Worm (Caenorhabditis elegans) whole organism, L4 larva: ENCODE data around the gene B0336.12.

Source experiments
- D1046.2 ChIP-seq: fragments of 200-800 bp; sonication (Bioruptor generic); IDR thresholded peaks from 2 replicates; pipeline ENCODE4 v1.3.6; 2022; ENCODE audit warnings: missing genetic modification characterization, missing compliant biosample characterization
- F26F4.8 ChIP-seq: fragments of 200-800 bp; sonication (Bioruptor generic); conservative IDR thresholded peaks from 2 replicates; pipeline ENCODE4 v1.3.6; 2022; ENCODE audit warnings: missing genetic modification characterization, missing compliant biosample characterization
- T26A8.4 ChIP-seq: fragments of 200-800 bp; sonication (Bioruptor generic); IDR thresholded peaks from 2 replicates; pipeline ENCODE4 v1.3.6; 2022; ENCODE audit warnings: missing genetic modification characterization, missing compliant biosample characterization
- Y105C5A.15 ChIP-seq: fragments of 200-800 bp; sonication (Bioruptor generic); IDR thresholded peaks from 2 replicates; pipeline ENCODE4 v1.3.6; 2022; ENCODE audit warnings: missing genetic modification characterization, missing compliant biosample characterization
- Y48G9A.11 ChIP-seq: fragments of 200-800 bp; sonication (Bioruptor generic); IDR thresholded peaks from 2 replicates; pipeline ENCODE4 v1.3.6; 2022; ENCODE audit warnings: missing genetic modification reagents, missing genetic modification characterization, missing compliant biosample characterization
- aha-1 ChIP-seq: fragments of 150-350 bp; peaks from one replicate; lab custom pipeline; 2014; ENCODE audit warnings: missing biosample characterization, missing genetic modification characterization
- ama-1 ChIP-seq: fragments of 150-350 bp; optimal IDR thresholded peaks from 2 replicates; lab custom pipeline; 2014; ENCODE audit warnings: inconsistent platforms, mixed read lengths
- arid-1 ChIP-seq: fragments of 200-800 bp; sonication (Bioruptor generic); conservative IDR thresholded peaks from 2 replicates; pipeline ENCODE4 v1.3.6; 2022; ENCODE audit warnings: missing genetic modification reagents, missing genetic modification characterization, missing compliant biosample characterization
- ceh-44 ChIP-seq: fragments of 200-800 bp; sonication (Bioruptor generic); IDR thresholded peaks from 2 replicates; pipeline ENCODE4 v1.3.6; 2022; ENCODE audit warnings: missing genetic modification reagents, missing genetic modification characterization, missing compliant biosample characterization
- daf-16 ChIP-seq, 3 experiments: sonication (generic microtip); optimal IDR thresholded peaks; 2 replicates each; lab custom pipeline; 2016 to 2017; ENCODE audit warnings: missing genetic modification characterization in 3 of 3, missing genetic modification reagents in 3 of 3, mild to moderate bottlenecking in 2 of 3, missing compliant biosample characterization in 2 of 3, missing biosample characterization in 1 of 3, moderate library complexity in 1 of 3
- daf-8 ChIP-seq: fragments of 200-800 bp; sonication (Bioruptor generic); IDR thresholded peaks from 2 replicates; pipeline ENCODE4 v1.3.6; 2022; ENCODE audit warnings: missing genetic modification characterization, missing compliant biosample characterization
- dmd-6 ChIP-seq: fragments of 200-800 bp; sonication (Bioruptor generic); IDR thresholded peaks from 2 replicates; pipeline ENCODE4 v1.3.6; 2022; ENCODE audit warnings: missing genetic modification reagents, missing genetic modification characterization, missing compliant biosample characterization
- dmd-9 ChIP-seq: fragments of 200-800 bp; sonication (Bioruptor generic); IDR thresholded peaks from 2 replicates; pipeline ENCODE4 v1.3.6; 2022; ENCODE audit warnings: missing genetic modification reagents, missing genetic modification characterization, missing compliant biosample characterization
- dve-1 ChIP-seq: sonication (generic microtip); optimal IDR thresholded peaks from 2 replicates; lab custom pipeline; 2017; ENCODE audit warnings: antibody characterized with exemption, mild to moderate bottlenecking, missing genetic modification characterization, missing compliant biosample characterization; ENCODE audit not compliant: insufficient read depth
- gei-8 ChIP-seq: fragments of 200-800 bp; sonication (Bioruptor generic); optimal IDR thresholded peaks from 2 replicates; lab custom pipeline; 2018; ENCODE audit warnings: mild to moderate bottlenecking, missing genetic modification characterization, missing compliant biosample characterization
- hif-1 ChIP-seq, 2 experiments: sonication (generic microtip); optimal IDR thresholded peaks; 2 replicates each; lab custom pipeline; 2016 to 2017; ENCODE audit warnings: missing compliant biosample characterization in 2 of 2, missing genetic modification characterization in 2 of 2, missing genetic modification reagents in 2 of 2, missing genotype in 2 of 2, mild to moderate bottlenecking in 1 of 2
- hlh-11 ChIP-seq: fragments of 200-800 bp; sonication (Bioruptor generic); optimal IDR thresholded peaks from 2 replicates; lab custom pipeline; 2018; ENCODE audit warnings: mild to moderate bottlenecking, missing genetic modification characterization, missing compliant biosample characterization
- hmg-1.1 ChIP-seq: fragments of 200-800 bp; sonication (Bioruptor generic); IDR thresholded peaks from 2 replicates; pipeline ENCODE4 v1.3.6; 2022; ENCODE audit warnings: missing genetic modification reagents, missing genetic modification characterization, missing compliant biosample characterization
- lin-29 ChIP-seq: fragments of 200-800 bp; sonication (Bioruptor generic); IDR thresholded peaks from 2 replicates; pipeline ENCODE4 v1.3.6; 2022; ENCODE audit warnings: missing genetic modification reagents, missing genetic modification characterization, missing compliant biosample characterization
- lin-39 ChIP-seq: fragments of 150-350 bp; optimal IDR thresholded peaks from 2 replicates; lab custom pipeline; 2014; ENCODE audit warnings: missing biosample characterization, missing genetic modification reagents, missing genetic modification characterization
- lir-3 ChIP-seq: sonication (generic microtip); optimal IDR thresholded peaks from 2 replicates; lab custom pipeline; 2016; ENCODE audit warnings: mild to moderate bottlenecking, missing genetic modification characterization, missing compliant biosample characterization
- mdt-29 ChIP-seq: fragments of 200-800 bp; sonication (Bioruptor generic); IDR thresholded peaks from 2 replicates; pipeline ENCODE4 v1.3.6; 2022; ENCODE audit warnings: missing genetic modification reagents, missing genetic modification characterization, missing compliant biosample characterization
- mep-1 ChIP-seq: fragments of 150-350 bp; sonication (generic microtip); optimal IDR thresholded peaks from 3 replicates; lab custom pipeline; 2014; ENCODE audit warnings: missing biosample characterization, missing genetic modification characterization
- nhr-237 ChIP-seq: sonication (generic microtip); optimal IDR thresholded peaks from 2 replicates; lab custom pipeline; 2017; ENCODE audit warnings: missing biosample characterization, missing genetic modification characterization
- nhr-28 ChIP-seq: fragments of 150-350 bp; optimal IDR thresholded peaks from 2 replicates; lab custom pipeline; 2014; ENCODE audit warnings: missing biosample characterization, missing genetic modification characterization
- nhr-77 ChIP-seq: fragments of 150-350 bp; optimal IDR thresholded peaks from 2 replicates; lab custom pipeline; 2014; ENCODE audit warnings: missing biosample characterization, missing genetic modification characterization
- php-3 ChIP-seq: fragments of 200-800 bp; sonication (Bioruptor generic); IDR thresholded peaks from 2 replicates; pipeline ENCODE4 v1.3.6; 2022; ENCODE audit warnings: missing genetic modification reagents, missing genetic modification characterization, missing compliant biosample characterization
- pqm-1 ChIP-seq: sonication (generic microtip); optimal IDR thresholded peaks from 2 replicates; lab custom pipeline; 2017; ENCODE audit warnings: missing biosample characterization, missing genetic modification characterization
- set-16 ChIP-seq: fragments of 200-800 bp; sonication (Bioruptor generic); IDR thresholded peaks from 2 replicates; pipeline ENCODE4 v1.3.6; 2022; ENCODE audit warnings: missing genetic modification reagents, missing genetic modification characterization, missing compliant biosample characterization
- tag-97 ChIP-seq: fragments of 200-800 bp; sonication (Bioruptor generic); IDR thresholded peaks from 2 replicates; pipeline ENCODE4 v1.3.6; 2022; ENCODE audit warnings: missing genetic modification characterization, missing compliant biosample characterization
- unc-130 ChIP-seq: sonication (generic microtip); optimal IDR thresholded peaks from 2 replicates; lab custom pipeline; 2016; ENCODE audit warnings: missing genetic modification reagents, missing genetic modification characterization, missing compliant biosample characterization
- zfp-3 ChIP-seq: fragments of 200-800 bp; sonication (Bioruptor generic); conservative IDR thresholded peaks from 2 replicates; pipeline ENCODE4 v1.3.6; 2022; ENCODE audit warnings: missing genetic modification reagents, missing genetic modification characterization, missing compliant biosample characterization
- zip-11 ChIP-seq: fragments of 200-800 bp; sonication (Bioruptor generic); IDR thresholded peaks from 2 replicates; pipeline ENCODE4 v1.3.6; 2022; ENCODE audit warnings: missing genetic modification characterization, missing compliant biosample characterization

The B0336.12 gene

DNA sequence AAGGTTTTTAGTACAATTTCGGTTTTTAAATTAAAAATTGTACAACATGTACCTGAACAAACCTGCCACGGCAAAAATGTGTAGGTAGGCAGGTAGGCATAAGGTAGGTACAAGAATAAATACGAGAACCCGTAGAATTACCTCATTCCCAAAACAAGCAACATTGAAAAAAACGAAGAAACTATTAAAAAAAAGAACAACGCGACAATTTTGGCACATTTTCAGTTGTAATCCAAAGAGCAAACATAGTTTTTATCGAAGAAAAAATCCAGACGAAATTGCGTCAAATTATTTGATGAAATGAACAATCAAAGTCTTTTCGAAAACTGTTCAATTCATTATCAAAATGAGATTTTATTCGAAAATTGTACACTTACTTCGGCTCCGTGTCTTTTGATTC is 30.7 kb upstream of the B0336.12 start, which contains the start of gene B0244.16:
Gene B0244.16 (plus strand): TSS at position 301 of the 400 bp plus-strand sequence.
- no peak for TF ChIP-seq tag-97 (GFP tag; lab: Robert Waterston, UW)
- no peak for TF ChIP-seq lin-39 (tag; lab: Kevin White, UChicago)
- no peak for TF ChIP-seq mep-1 (tag; lab: Kevin White, UChicago)
- no peak for TF ChIP-seq arid-1 (GFP tag; lab: Robert Waterston, UW)
- no peak for TF ChIP-seq nhr-77 (tag; lab: Kevin White, UChicago)
- TF ChIP-seq hmg-1.1 (GFP tag; lab: Robert Waterston, UW): no peak
- no peak for TF ChIP-seq nhr-237 (tag; lab: Kevin White, UChicago)
- no peak for TF ChIP-seq zfp-3
- no peak for TF ChIP-seq lin-29 (GFP tag; lab: Robert Waterston, UW)
- TF ChIP-seq dmd-9 (GFP tag; lab: Robert Waterston, UW): no peak
- TF ChIP-seq Y48G9A.11: no peak
- TF ChIP-seq T26A8.4 (GFP tag; lab: Robert Waterston, UW): no peak
- no peak for TF ChIP-seq D1046.2
- TF ChIP-seq F26F4.8 (GFP tag; lab: Robert Waterston, UW): no peak
- TF ChIP-seq set-16 (GFP tag; lab: Robert Waterston, UW): no peak
- no peak for TF ChIP-seq Y105C5A.15 (GFP tag; lab: Robert Waterston, UW)
- no peak for TF ChIP-seq hlh-11 (tag; lab: Kevin White, UChicago)
- no peak for TF ChIP-seq ama-1 (lab: Kevin White, UChicago)
- TF ChIP-seq lir-3 (tag; lab: Kevin White, UChicago): no peak
- TF ChIP-seq, all 104 proteins: peak for 0

DNA sequence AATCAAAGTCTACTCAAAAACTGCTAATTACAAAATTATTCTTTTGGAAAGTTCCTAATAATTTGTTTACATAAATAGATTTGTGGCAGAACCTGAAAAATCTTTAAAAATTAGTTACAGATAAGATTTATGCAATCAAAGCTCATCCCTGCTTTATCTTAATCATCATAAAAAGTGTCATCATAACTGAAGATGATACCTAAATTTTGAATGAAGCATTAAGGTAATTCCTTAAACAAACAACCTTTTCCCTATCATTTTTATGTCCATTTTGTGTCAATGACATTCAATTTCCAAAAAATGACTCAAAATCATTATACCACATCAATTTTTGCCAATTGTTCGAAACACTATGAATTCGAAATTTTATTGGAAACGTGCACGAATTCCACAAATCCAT is 27.8 kb upstream of the B0336.12 start, which contains the start of gene B0244.6:
Gene B0244.6 (plus strand): TSS at position 301 of the 400 bp plus-strand sequence.
- TF ChIP-seq zip-11 (GFP tag; lab: Robert Waterston, UW) (no peak), unc-130 (GFP tag; lab: Kevin White, UChicago) (no peak), daf-8 (GFP tag; lab: Robert Waterston, UW) (no peak), hif-1 (tag; optimal IDR thresholded peaks at IDR 0.05; lab: Kevin White, UChicago) (no peak), pqm-1 (tag; lab: Kevin White, UChicago) (no peak), gei-8 (GFP tag; lab: Kevin White, UChicago) (no peak), dve-1 (tag; lab: Kevin White, UChicago) (peak; percentile 10)

DNA sequence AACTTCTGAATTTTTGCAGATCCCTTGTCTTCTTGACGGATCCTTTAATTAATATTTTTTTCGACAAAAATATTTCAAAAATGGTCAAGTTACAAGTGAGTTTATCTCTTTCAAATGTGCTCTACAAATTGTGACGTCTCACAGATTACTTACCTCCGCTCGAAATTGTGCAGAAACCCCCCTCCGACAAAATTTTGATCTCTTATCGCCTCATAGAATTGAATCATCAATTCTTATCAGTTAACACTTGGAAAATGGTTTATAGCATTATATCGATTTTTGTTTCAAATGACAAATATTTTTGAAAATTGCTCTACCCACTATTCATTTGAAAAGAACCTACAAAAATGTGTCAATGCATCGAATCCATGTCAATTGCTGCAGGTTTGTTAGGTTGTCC is 25.0 kb upstream of the B0336.12 start, which contains the start of gene B0244.10:
Gene B0244.10 (plus strand): TSS at position 254 of the 400 bp plus-strand sequence.
- no peak for TF ChIP-seq mdt-29 (GFP tag; lab: Robert Waterston, UW)
- TF ChIP-seq nhr-28 (tag; lab: Kevin White, UChicago): peak; percentile 71
- TF ChIP-seq hmg-1.1 (GFP tag; lab: Robert Waterston, UW): no peak
- no peak for TF ChIP-seq daf-16 (GFP tag; optimal IDR thresholded peaks at IDR 0.05; lab: Kevin White, UChicago)
- TF ChIP-seq daf-16 (tag; optimal IDR thresholded peaks at IDR 0.05; lab: Kevin White, UChicago): peak; percentile 27
- TF ChIP-seq dmd-6 (GFP tag; lab: Robert Waterston, UW): peak; percentile 84
- peak; percentile 38 for TF ChIP-seq hlh-11 (tag; lab: Kevin White, UChicago)
- peak; percentile 63 for TF ChIP-seq dve-1 (tag; lab: Kevin White, UChicago)
- peak; percentile 49; the same call in 1 of the 2 replicates for TF ChIP-seq php-3 (GFP tag; lab: Robert Waterston, UW)
- no peak for TF ChIP-seq ceh-44
- peak; percentile 84 for TF ChIP-seq pqm-1 (tag; lab: Kevin White, UChicago)

DNA sequence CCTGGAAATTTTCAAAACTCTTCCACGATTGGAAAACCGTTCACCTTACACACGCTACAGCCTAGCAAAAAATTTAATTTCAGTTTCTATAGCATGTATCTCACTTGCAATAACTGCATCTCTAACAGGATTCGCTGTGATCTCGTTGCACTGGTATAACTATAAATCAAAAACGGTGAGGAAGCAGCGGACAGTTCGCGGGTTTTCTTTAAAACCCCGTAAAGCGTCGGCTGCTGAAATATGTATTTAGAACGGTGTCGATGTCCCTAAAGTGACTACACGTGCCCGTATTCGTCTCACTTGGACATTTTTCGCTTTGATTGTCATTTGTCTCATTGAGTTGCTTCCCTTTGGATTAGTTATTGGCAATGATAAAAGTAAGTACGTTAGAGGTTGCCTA is 24.4 kb upstream of the B0336.12 start:
- TF ChIP-seq aha-1 (peak; percentile 73), nhr-237 (tag; lab: Kevin White, UChicago) (no peak)
